Worm (Caenorhabditis elegans) whole organism, late embryonic: ENCODE data around the gene srh-301.

Experiments
- C08G9.2 ChIP-seq: sonication (generic microtip); optimal IDR thresholded peaks from 2 replicates; lab custom pipeline; 2016; ENCODE audit warnings: mild to moderate bottlenecking, missing genetic modification characterization, moderate library complexity, missing compliant biosample characterization
- F13H6.1 ChIP-seq: sonication (generic microtip); optimal IDR thresholded peaks from 2 replicates; lab custom pipeline; 2016; ENCODE audit warnings: missing genetic modification characterization, missing compliant biosample characterization
- T23F11.4 ChIP-seq: fragments of 200-800 bp; sonication (Bioruptor generic); optimal IDR thresholded peaks from 2 replicates; lab custom pipeline; 2018; ENCODE audit warnings: mild to moderate bottlenecking, missing genetic modification characterization, missing compliant biosample characterization
- ahr-1 ChIP-seq: sonication (generic microtip); optimal IDR thresholded peaks from 2 replicates; lab custom pipeline; 2016; ENCODE audit warnings: missing genetic modification characterization, missing compliant biosample characterization
- ceh-19 ChIP-seq: fragments of 200-800 bp; sonication (Bioruptor generic); optimal IDR thresholded peaks from 2 replicates; lab custom pipeline; 2018; ENCODE audit warnings: mild to moderate bottlenecking, missing genetic modification characterization, missing compliant biosample characterization
- ceh-22 ChIP-seq: sonication (generic microtip); optimal IDR thresholded peaks from 2 replicates; lab custom pipeline; 2017; ENCODE audit warnings: missing biosample characterization, missing genetic modification characterization
- ceh-30 ChIP-seq: fragments of 150-350 bp; optimal IDR thresholded peaks from 2 replicates; lab custom pipeline; 2014; ENCODE audit warnings: missing biosample characterization, missing genetic modification characterization
- ceh-31 ChIP-seq: sonication (generic microtip); optimal IDR thresholded peaks from 2 replicates; lab custom pipeline; 2016; ENCODE audit warnings: missing genetic modification characterization, missing compliant biosample characterization
- ceh-34 ChIP-seq: sonication (generic microtip); optimal IDR thresholded peaks from 2 replicates; lab custom pipeline; 2016; ENCODE audit warnings: mild to moderate bottlenecking, missing genetic modification characterization, missing compliant biosample characterization
- ceh-45 ChIP-seq: fragments of 200-800 bp; sonication (Bioruptor generic); IDR thresholded peaks from 2 replicates; pipeline ENCODE4 v1.3.6; 2022; ENCODE audit warnings: missing genetic modification reagents, missing genetic modification characterization, missing compliant biosample characterization
- ceh-6 ChIP-seq: fragments of 200-800 bp; sonication (Bioruptor generic); optimal IDR thresholded peaks from 2 replicates; lab custom pipeline; 2018; ENCODE audit warnings: mild to moderate bottlenecking, missing genetic modification characterization, missing compliant biosample characterization
- ceh-9 ChIP-seq: sonication (generic microtip); optimal IDR thresholded peaks from 2 replicates; lab custom pipeline; 2016; ENCODE audit warnings: mild to moderate bottlenecking, missing genetic modification characterization, inconsistent platforms, missing compliant biosample characterization
- che-1 ChIP-seq: sonication (generic microtip); optimal IDR thresholded peaks from 2 replicates; lab custom pipeline; 2016; ENCODE audit warnings: mild to moderate bottlenecking, missing genetic modification characterization, missing compliant biosample characterization
- dve-1 ChIP-seq: sonication (generic microtip); optimal IDR thresholded peaks from 2 replicates; lab custom pipeline; 2017; ENCODE audit warnings: antibody characterized with exemption, mild to moderate bottlenecking, missing genetic modification characterization, missing compliant biosample characterization
- elt-2 ChIP-seq: sonication (generic microtip); optimal IDR thresholded peaks from 2 replicates; lab custom pipeline; 2016; ENCODE audit warnings: missing genetic modification reagents, missing genetic modification characterization, missing compliant biosample characterization
- elt-4 ChIP-seq: sonication (generic microtip); optimal IDR thresholded peaks from 2 replicates; lab custom pipeline; 2016; ENCODE audit warnings: missing genetic modification characterization, missing compliant biosample characterization
- ets-4 ChIP-seq: sonication (generic microtip); optimal IDR thresholded peaks from 2 replicates; lab custom pipeline; 2016; ENCODE audit warnings: missing genetic modification characterization, missing compliant biosample characterization
- fkh-6 ChIP-seq: sonication (generic microtip); optimal IDR thresholded peaks from 2 replicates; lab custom pipeline; 2016; ENCODE audit warnings: missing genetic modification characterization, missing compliant biosample characterization
- hlh-13 ChIP-seq: fragments of 200-800 bp; sonication (Bioruptor generic); optimal IDR thresholded peaks from 2 replicates; lab custom pipeline; 2018; ENCODE audit warnings: mild to moderate bottlenecking, missing genetic modification characterization, missing compliant biosample characterization
- hlh-15 ChIP-seq: sonication (generic microtip); optimal IDR thresholded peaks from 2 replicates; lab custom pipeline; 2016; ENCODE audit warnings: missing genetic modification characterization, missing compliant biosample characterization
- hlh-30 ChIP-seq: sonication (generic microtip); optimal IDR thresholded peaks from 2 replicates; lab custom pipeline; 2017; ENCODE audit warnings: antibody characterized with exemption, missing genetic modification characterization, missing compliant biosample characterization; ENCODE audit not compliant: insufficient read depth
- hlh-6 ChIP-seq: sonication (generic microtip); optimal IDR thresholded peaks from 2 replicates; lab custom pipeline; 2016; ENCODE audit warnings: missing genotype, missing genetic modification characterization, missing compliant biosample characterization
- hlh-8 ChIP-seq: sonication (generic microtip); optimal IDR thresholded peaks from 2 replicates; lab custom pipeline; 2016; ENCODE audit warnings: missing genotype, missing genetic modification characterization, missing compliant biosample characterization
- lim-6 ChIP-seq: sonication (generic microtip); optimal IDR thresholded peaks from 2 replicates; lab custom pipeline; 2016; ENCODE audit warnings: missing genetic modification characterization, missing compliant biosample characterization
- lin-11 ChIP-seq: fragments of 200-800 bp; sonication (Bioruptor generic); optimal IDR thresholded peaks from 2 replicates; lab custom pipeline; 2018; ENCODE audit warnings: mild to moderate bottlenecking, missing genetic modification characterization, missing compliant biosample characterization
- nfya-1 ChIP-seq: sonication (generic microtip); optimal IDR thresholded peaks from 2 replicates; lab custom pipeline; 2017; ENCODE audit warnings: missing genetic modification characterization, mild to moderate bottlenecking, missing compliant biosample characterization, antibody characterized with exemption, moderate library complexity
- nhr-232 ChIP-seq: sonication (generic microtip); optimal IDR thresholded peaks from 2 replicates; lab custom pipeline; 2016; ENCODE audit warnings: missing genetic modification characterization, missing compliant biosample characterization
- pag-3 ChIP-seq: sonication (generic microtip); optimal IDR thresholded peaks from 2 replicates; lab custom pipeline; 2016; ENCODE audit warnings: missing compliant biosample characterization, missing genetic modification characterization, borderline replicate concordance
- pat-9 ChIP-seq: fragments of 200-800 bp; sonication (Bioruptor generic); optimal IDR thresholded peaks from 2 replicates; lab custom pipeline; 2018; ENCODE audit warnings: mild to moderate bottlenecking, missing genetic modification characterization, moderate library complexity, missing compliant biosample characterization
- pha-2 ChIP-seq: sonication (generic microtip); optimal IDR thresholded peaks from 2 replicates; lab custom pipeline; 2017; ENCODE audit warnings: mild to moderate bottlenecking, missing genetic modification characterization, missing compliant biosample characterization
- pha-4 ChIP-seq: fragments of 150-350 bp; optimal IDR thresholded peaks from 2 replicates; lab custom pipeline; 2018; ENCODE audit warnings: missing biosample characterization, missing genetic modification reagents, missing genetic modification characterization
- pqm-1 ChIP-seq: sonication (generic microtip); optimal IDR thresholded peaks from 2 replicates; lab custom pipeline; 2016; ENCODE audit warnings: missing genetic modification characterization, missing compliant biosample characterization
- ref-2 ChIP-seq: sonication (generic microtip); optimal IDR thresholded peaks from 2 replicates; lab custom pipeline; 2016; ENCODE audit warnings: missing genetic modification characterization, missing compliant biosample characterization
- sdc-2 ChIP-seq: sonication (generic microtip); optimal IDR thresholded peaks from 2 replicates; lab custom pipeline; 2016; ENCODE audit warnings: missing genotype, missing genetic modification characterization, missing compliant biosample characterization
- sox-2 ChIP-seq: fragments of 200-800 bp; sonication (Bioruptor generic); IDR thresholded peaks from 2 replicates; pipeline ENCODE4 v1.3.6; 2022; ENCODE audit warnings: missing genetic modification reagents, missing genetic modification characterization, missing compliant biosample characterization
- syd-9 ChIP-seq: sonication (generic microtip); optimal IDR thresholded peaks from 2 replicates; lab custom pipeline; 2016; ENCODE audit warnings: mild to moderate bottlenecking, missing genetic modification characterization, moderate library complexity, missing compliant biosample characterization
- tbx-7 ChIP-seq: sonication (generic microtip); optimal IDR thresholded peaks from 2 replicates; lab custom pipeline; 2016; ENCODE audit warnings: missing genotype, missing genetic modification characterization, missing compliant biosample characterization
- ttx-3 ChIP-seq: sonication (generic microtip); optimal IDR thresholded peaks from 2 replicates; lab custom pipeline; 2016; ENCODE audit warnings: missing genetic modification reagents, missing genetic modification characterization, missing compliant biosample characterization
- unc-3 ChIP-seq, 2 experiments: fragments of 200-800 bp in 1 of 2; sonication (Bioruptor generic) in 1 of 2; sonication (generic microtip) in 1 of 2; conservative IDR thresholded peaks in 1 of 2; optimal IDR thresholded peaks in 1 of 2; 2 replicates each; pipeline versions ENCODE4 v1.3.6 to Lab custom; 2016 to 2022; ENCODE audit warnings: missing compliant biosample characterization in 2 of 2, missing genetic modification characterization in 2 of 2, missing genetic modification reagents in 1 of 2
- unc-42 ChIP-seq: sonication (generic microtip); optimal IDR thresholded peaks from 2 replicates; lab custom pipeline; 2016; ENCODE audit warnings: missing genotype, missing genetic modification characterization, missing compliant biosample characterization
- unc-55 ChIP-seq: sonication (generic microtip); optimal IDR thresholded peaks from 2 replicates; lab custom pipeline; 2017; ENCODE audit warnings: missing biosample characterization, missing genetic modification reagents, missing genetic modification characterization
- unc-86 ChIP-seq: sonication (generic microtip); optimal IDR thresholded peaks from 2 replicates; lab custom pipeline; 2016; ENCODE audit warnings: missing genetic modification characterization, missing compliant biosample characterization
- zip-5 ChIP-seq: sonication (generic microtip); optimal IDR thresholded peaks from 2 replicates; lab custom pipeline; 2016; ENCODE audit warnings: missing genetic modification characterization, missing compliant biosample characterization
- ztf-16 ChIP-seq: sonication (generic microtip); optimal IDR thresholded peaks from 2 replicates; lab custom pipeline; 2017; ENCODE audit warnings: missing genetic modification characterization, missing compliant biosample characterization

The srh-301 gene

ce11 chrV:17824610-17825009 lies at the start of gene srh-301:
srh-301 (plus strand) TSS chrV:17824910.
- TF ChIP-seq elt-4 (tag; lab: Kevin White, UChicago) (no peak), ceh-22 (tag; lab: Kevin White, UChicago) (no peak), sdc-2 (tag; lab: Kevin White, UChicago) (no peak), ceh-45 (GFP tag; lab: Robert Waterston, UW) (no peak), ceh-9 (tag; lab: Kevin White, UChicago) (no peak), ahr-1 (tag; lab: Kevin White, UChicago) (no peak), pat-9 (no peak)

DNA sequence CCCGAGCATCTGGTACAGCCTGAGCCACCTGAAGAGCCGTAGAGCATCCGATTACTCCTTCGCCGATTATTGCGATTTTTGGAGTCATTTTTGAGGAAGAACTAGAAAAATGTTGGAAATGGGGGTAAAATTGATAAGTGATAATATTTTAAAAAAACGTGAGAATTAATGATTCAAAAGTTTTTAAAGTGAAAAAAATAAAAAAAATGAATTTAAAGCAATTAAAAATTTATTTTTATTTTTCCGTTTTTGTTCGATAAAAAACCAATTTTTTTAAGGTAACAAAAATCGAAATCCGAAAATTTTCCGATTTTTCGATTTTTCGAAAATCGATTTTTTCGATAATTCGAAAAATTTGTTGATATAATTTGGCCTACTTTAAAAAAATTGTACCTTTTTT lies 47.6 kb upstream of the srh-301 start, which contains the start of gene ddo-1:
ddo-1 (minus strand) TSS at position 101 of the 400 bp plus-strand sequence.
- no peak for TF ChIP-seq ref-2 (tag; lab: Kevin White, UChicago)
- TF ChIP-seq syd-9 (tag; lab: Kevin White, UChicago), result no peak
- no peak for TF ChIP-seq hlh-6 (tag; lab: Kevin White, UChicago)
- no peak for TF ChIP-seq nhr-232 (tag; lab: Kevin White, UChicago)
- no peak for TF ChIP-seq ets-4 (tag; lab: Kevin White, UChicago)
- TF ChIP-seq lin-11 (tag; lab: Kevin White, UChicago), result no peak
- TF ChIP-seq elt-4 (tag; lab: Kevin White, UChicago), result no peak
- TF ChIP-seq hlh-30, result no peak
- TF ChIP-seq unc-55 (GFP tag; lab: Kevin White, UChicago), result no peak
- no peak for TF ChIP-seq pag-3 (tag; lab: Kevin White, UChicago)
- TF ChIP-seq ceh-30 (tag; lab: Kevin White, UChicago), result no peak

- TF ChIP-seq unc-55 (GFP tag; lab: Kevin White, UChicago) (no peak), tbx-7 (no peak), fkh-6 (tag; lab: Kevin White, UChicago) (no peak), ceh-34 (tag; lab: Kevin White, UChicago) (no peak), hlh-8 (tag; lab: Kevin White, UChicago) (no peak), zip-5 (no peak), ceh-6 (GFP tag; lab: Kevin White, UChicago) (no peak), ztf-16 (tag; lab: Kevin White, UChicago) (no peak), hlh-15 (tag; lab: Kevin White, UChicago) (no peak), nfya-1 (no peak), sox-2 (no peak), ttx-3 (tag; lab: Kevin White, UChicago) (no peak), pha-4 (tag; lab: Kevin White, UChicago) (no peak), C08G9.2 (tag; lab: Kevin White, UChicago) (no peak), che-1 (no peak), F13H6.1 (tag; lab: Kevin White, UChicago) (no peak), elt-4 (tag; lab: Kevin White, UChicago) (no peak), dve-1 (tag; lab: Kevin White, UChicago) (no peak)
Observed at ce11 chrV:17777624-17778023, 47.1 kb upstream of the srh-301 start, which contains the start of gene C47A10.12. C47A10.12 (plus strand) TSS chrV:17777924.

DNA sequence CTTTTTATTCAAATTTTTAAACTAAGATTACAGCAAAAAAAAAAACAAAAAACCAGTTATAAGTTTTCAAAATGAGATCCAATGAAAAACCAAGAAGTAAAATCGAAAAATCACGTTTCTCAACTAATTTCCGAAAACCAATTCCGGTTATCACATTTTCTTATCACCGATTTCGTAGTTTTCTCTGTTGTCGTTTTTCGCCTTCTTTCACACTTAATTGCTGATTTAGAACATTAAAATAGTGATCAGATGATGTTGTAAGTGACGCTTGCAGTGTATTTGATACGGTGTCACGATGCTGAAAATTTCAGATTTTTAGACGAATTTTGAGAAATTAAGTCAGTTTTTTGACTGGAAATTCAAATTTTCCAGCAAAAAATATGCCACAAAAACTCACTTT lies 44.4 kb upstream of the srh-301 start:
- no peak for TF ChIP-seq lim-6
- TF ChIP-seq pha-2 (tag; lab: Kevin White, UChicago), result no peak
- no peak for TF ChIP-seq ceh-19 (GFP tag; lab: Kevin White, UChicago)
- no peak for TF ChIP-seq unc-42 (tag; lab: Kevin White, UChicago)
- TF ChIP-seq ztf-16 (tag; lab: Kevin White, UChicago), result no peak
- TF ChIP-seq elt-2 (tag; lab: Kevin White, UChicago), result no peak
- no peak for TF ChIP-seq hlh-13 (GFP tag; lab: Kevin White, UChicago)
- TF ChIP-seq che-1, result no peak
- TF ChIP-seq ceh-31 (tag; lab: Kevin White, UChicago), result no peak
- no peak for TF ChIP-seq unc-86 (tag; lab: Kevin White, UChicago)
- TF ChIP-seq fkh-6 (tag; lab: Kevin White, UChicago), result no peak
- no peak for TF ChIP-seq ets-4 (tag; lab: Kevin White, UChicago)
- TF ChIP-seq lin-11 (tag; lab: Kevin White, UChicago), result no peak
- TF ChIP-seq pqm-1 (tag; lab: Kevin White, UChicago), result no peak
- no peak for TF ChIP-seq pat-9
- no peak for TF ChIP-seq unc-3 (GFP tag; conservative IDR thresholded peaks at IDR 0.05; lab: Robert Waterston, UW)
- TF ChIP-seq unc-3 (tag; optimal IDR thresholded peaks at IDR 0.05; lab: Kevin White, UChicago), result no peak
- TF ChIP-seq T23F11.4 (GFP tag; lab: Kevin White, UChicago), result no peak
- no peak for TF ChIP-seq ceh-34 (tag; lab: Kevin White, UChicago)
- TF ChIP-seq pha-4 (tag; lab: Kevin White, UChicago), result no peak
- no peak for TF ChIP-seq zip-5
